Worm (Caenorhabditis elegans): ENCODE data around the gene dot-1.2.

dot-1.2 gene

ce11 chrX:11850572-11850971 lies 18.6 kb downstream of the dot-1.2 start, which contains the start of gene F54F7.14:
F54F7.14 (plus strand) TSS chrX:11850872.
- TF ChIP-seq ceh-83 (GFP tag; optimal IDR thresholded peaks at IDR 0.05) (no peak), nhr-28 (tag; optimal IDR thresholded peaks at IDR 0.05) (no peak), ces-1 (GFP tag; optimal IDR thresholded peaks at IDR 0.05) (no peak), hlh-1 (tag; optimal IDR thresholded peaks at IDR 0.05) (no peak), ztf-11 (tag; optimal IDR thresholded peaks at IDR 0.05) (no peak), elt-1 (tag; optimal IDR thresholded peaks at IDR 0.05; ENCODE audit: borderline replicate concordance, insufficient read depth) (no peak), unc-39 (tag; optimal IDR thresholded peaks at IDR 0.05) (no peak), snpc-4 (tag; optimal IDR thresholded peaks at IDR 0.05) (no peak), mls-2 (tag; optimal IDR thresholded peaks at IDR 0.05) (no peak), nhr-76 (tag; optimal IDR thresholded peaks at IDR 0.05) (no peak), ceh-39 (tag; optimal IDR thresholded peaks at IDR 0.05) (no peak), drap-1 (GFP tag; optimal IDR thresholded peaks at IDR 0.05) (no peak), zip-8 (tag; optimal IDR thresholded peaks at IDR 0.05) (no peak), sptf-1 (tag; optimal IDR thresholded peaks at IDR 0.05) (no peak), unc-62 (GFP tag; optimal IDR thresholded peaks at IDR 0.05) (no peak)

ce11 chrX:11850082-11850481 lies 19.1 kb downstream of the dot-1.2 start, which contains the start of gene F54F7.3:
F54F7.3 (minus strand) TSS chrX:11850182.
- TF ChIP-seq blmp-1 (tag; optimal IDR thresholded peaks at IDR 0.05) (no peak), nhr-12 (tag; optimal IDR thresholded peaks at IDR 0.05) (no peak), drap-1 (GFP tag; optimal IDR thresholded peaks at IDR 0.05) (no peak), mls-2 (tag; optimal IDR thresholded peaks at IDR 0.05) (no peak), lin-13 (tag; optimal IDR thresholded peaks at IDR 0.05) (no peak), unc-120 (tag; optimal IDR thresholded peaks at IDR 0.05; ENCODE audit: poor library complexity, severe bottlenecking) (no peak), M03D4.4 (tag; optimal IDR thresholded peaks at IDR 0.05) (no peak), mep-1 (tag; optimal IDR thresholded peaks at IDR 0.05) (no peak), pha-4 (tag; optimal IDR thresholded peaks at IDR 0.05) (no peak)

- TF ChIP-seq ham-2 (GFP tag; optimal IDR thresholded peaks at IDR 0.05) = no peak
Measured at ce11 chrX:11848618-11849017, 20.5 kb downstream of the dot-1.2 start, which contains the start of gene F54F7.9. F54F7.9 (minus strand) TSS chrX:11848718.

- TF ChIP-seq flh-1 (GFP tag; optimal IDR thresholded peaks at IDR 0.05) (no peak), unc-39 (tag; optimal IDR thresholded peaks at IDR 0.05) (no peak), M03D4.4 (tag; optimal IDR thresholded peaks at IDR 0.05) (no peak), mls-2 (tag; optimal IDR thresholded peaks at IDR 0.05) (no peak), blmp-1 (tag; optimal IDR thresholded peaks at IDR 0.05) (no peak), mep-1 (tag; optimal IDR thresholded peaks at IDR 0.05) (no peak), sptf-1 (tag; optimal IDR thresholded peaks at IDR 0.05) (no peak), zip-8 (tag; optimal IDR thresholded peaks at IDR 0.05) (no peak), lsy-2 (tag; optimal IDR thresholded peaks at IDR 0.05) (no peak), lin-13 (tag; optimal IDR thresholded peaks at IDR 0.05) (no peak), unc-62 (GFP tag; optimal IDR thresholded peaks at IDR 0.05) (no peak), nhr-28 (tag; optimal IDR thresholded peaks at IDR 0.05) (no peak), unc-120 (tag; optimal IDR thresholded peaks at IDR 0.05; ENCODE audit: poor library complexity, severe bottlenecking) (no peak), hlh-1 (tag; optimal IDR thresholded peaks at IDR 0.05) (no peak)
Measured at ce11 chrX:11843363-11843762, 25.8 kb downstream of the dot-1.2 start, which contains the start of gene F54F7.2. F54F7.2 (plus strand) TSS chrX:11843663.

- no peak for TF ChIP-seq lin-13 (tag; optimal IDR thresholded peaks at IDR 0.05)
- TF ChIP-seq lsy-2 (tag; optimal IDR thresholded peaks at IDR 0.05) = no peak
- TF ChIP-seq zip-8 (tag; optimal IDR thresholded peaks at IDR 0.05) = no peak
- no peak for TF ChIP-seq sem-2 (GFP tag; optimal IDR thresholded peaks at IDR 0.05)
Measured at ce11 chrX:11837378-11837777, 31.8 kb downstream of the dot-1.2 start, which contains the start of gene taf-7.1. taf-7.1 (minus strand) TSS chrX:11837478.

- no peak for TF ChIP-seq nhr-2 (tag; optimal IDR thresholded peaks at IDR 0.05)
- TF ChIP-seq mls-2 (tag; optimal IDR thresholded peaks at IDR 0.05) = no peak
- TF ChIP-seq ces-1 (GFP tag; optimal IDR thresholded peaks at IDR 0.05) = no peak
- no peak for TF ChIP-seq drap-1 (GFP tag; optimal IDR thresholded peaks at IDR 0.05)
- TF ChIP-seq lin-13 (tag; optimal IDR thresholded peaks at IDR 0.05) = no peak
- TF ChIP-seq ztf-11 (tag; optimal IDR thresholded peaks at IDR 0.05) = no peak
- no peak for TF ChIP-seq snpc-4 (tag; optimal IDR thresholded peaks at IDR 0.05)
- no peak for TF ChIP-seq zip-8 (tag; optimal IDR thresholded peaks at IDR 0.05)
- TF ChIP-seq unc-62 (GFP tag; optimal IDR thresholded peaks at IDR 0.05) = no peak
- TF ChIP-seq ceh-39 (tag; optimal IDR thresholded peaks at IDR 0.05) = no peak
- no peak for TF ChIP-seq tbx-8 (GFP tag; optimal IDR thresholded peaks at IDR 0.05)
- TF ChIP-seq sptf-1 (tag; optimal IDR thresholded peaks at IDR 0.05) = no peak
- no peak for TF ChIP-seq cnd-1 (tag; optimal IDR thresholded peaks at IDR 0.05)
- no peak for TF ChIP-seq nhr-237 (tag; optimal IDR thresholded peaks at IDR 0.05)
- TF ChIP-seq nhr-12 (tag; optimal IDR thresholded peaks at IDR 0.05) = no peak
Measured at ce11 chrX:11828661-11829060, 40.5 kb downstream of the dot-1.2 start.

All from whole organism, mixed stage, embryonic.